Worm (Caenorhabditis elegans): ENCODE data around the gene clec-2.

DNA sequence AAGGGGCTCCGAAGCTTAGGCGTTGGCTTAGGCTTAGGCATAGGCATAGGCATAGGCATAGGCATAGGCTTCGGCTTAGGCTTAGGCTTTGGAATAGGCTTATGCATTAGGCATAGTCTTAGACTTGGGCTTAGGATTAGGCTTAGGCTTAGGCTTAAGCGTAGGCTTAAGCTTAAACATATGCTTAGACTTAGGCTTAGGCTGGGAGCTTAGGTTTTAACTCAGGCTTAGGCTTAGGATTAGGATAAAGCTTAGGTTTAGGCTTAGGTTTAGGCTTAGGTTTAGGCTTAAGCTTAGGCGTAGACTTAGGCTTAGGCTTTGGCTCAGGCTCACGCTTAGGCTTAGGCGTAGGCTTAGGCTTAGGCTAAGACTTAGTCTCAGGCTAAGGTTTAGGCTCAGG, 33.1 kb downstream of the clec-2 start:
- TF ChIP-seq tbx-2 (tag; optimal IDR thresholded peaks at IDR 0.05) (no peak), che-1 (tag; optimal IDR thresholded peaks at IDR 0.05) (no peak), K02D7.2 (tag; optimal IDR thresholded peaks at IDR 0.05) (no peak), ceh-31 (tag; optimal IDR thresholded peaks at IDR 0.05) (no peak), T23F11.4 (GFP tag; optimal IDR thresholded peaks at IDR 0.05) (no peak), dve-1 (tag; optimal IDR thresholded peaks at IDR 0.05) (peak; percentile 92), pqm-1 (tag; optimal IDR thresholded peaks at IDR 0.05) (no peak), ets-4 (tag; optimal IDR thresholded peaks at IDR 0.05) (no peak), elt-2 (tag; optimal IDR thresholded peaks at IDR 0.05) (no peak), pha-4 (tag; optimal IDR thresholded peaks at IDR 0.05) (no peak), pha-2 (tag; optimal IDR thresholded peaks at IDR 0.05) (no peak)
